Fruit fly (Drosophila melanogaster) whole organism, embryonic: ENCODE measurements around the gene CG15539.

Experiments
- Atf-2 ChIP-seq: fragments of 200-800 bp; sonication (Bioruptor generic); optimal IDR thresholded peaks from 2 replicates; lab custom pipeline; 2016; ENCODE audit warnings: missing biosample characterization, missing genetic modification characterization
- CG12769 ChIP-seq: fragments of 200-800 bp; sonication (Bioruptor generic); optimal IDR thresholded peaks from 2 replicates; lab custom pipeline; 2019; ENCODE audit warnings: missing biosample characterization, mild to moderate bottlenecking, missing genetic modification characterization, moderate library complexity
- CG7372 ChIP-seq: fragments of 200-800 bp; sonication (Bioruptor generic); IDR thresholded peaks from 2 replicates; pipeline ENCODE4 v1.3.6; 2022; ENCODE audit warnings: missing biosample characterization, missing genetic modification characterization
- D19B ChIP-seq: fragments of 200-800 bp; sonication (Bioruptor generic); optimal IDR thresholded peaks from 2 replicates; lab custom pipeline; 2017; ENCODE audit warnings: missing biosample characterization, mild to moderate bottlenecking, missing genetic modification characterization
- Ets97D ChIP-seq: fragments of 200-800 bp; sonication (Bioruptor generic); optimal IDR thresholded peaks from 3 replicates; lab custom pipeline; 2016; ENCODE audit warnings: missing biosample characterization, missing genetic modification characterization
- MTF-1 ChIP-seq: fragments of 200-800 bp; sonication (Bioruptor generic); optimal IDR thresholded peaks from 2 replicates; lab custom pipeline; 2018; ENCODE audit warnings: missing biosample characterization, mild to moderate bottlenecking, missing genetic modification characterization, borderline replicate concordance
- Ravus ChIP-seq: fragments of 200-800 bp; sonication (Bioruptor generic); IDR thresholded peaks from 2 replicates; pipeline ENCODE4 v1.3.6; 2022; ENCODE audit warnings: missing biosample characterization, missing genetic modification characterization
- her ChIP-seq: fragments of 200-800 bp; sonication (Bioruptor generic); optimal IDR thresholded peaks from 2 replicates; lab custom pipeline; 2016; ENCODE audit warnings: missing biosample characterization, missing genetic modification characterization

- no peak for TF ChIP-seq Ravus (GFP tag; lab: Robert Waterston, UW)
- no peak for TF ChIP-seq D19B (GFP tag; lab: Kevin White, UChicago)
- no peak for TF ChIP-seq Ets97D (GFP tag; lab: Kevin White, UChicago)
- TF ChIP-seq her (GFP tag; lab: Kevin White, UChicago): no peak
- TF ChIP-seq MTF-1 (GFP tag; lab: Kevin White, UChicago): no peak
- TF ChIP-seq CG12769 (tag; lab: Kevin White, UChicago): no peak
- no peak for TF ChIP-seq CG7372
- TF ChIP-seq Atf-2 (GFP tag; lab: Kevin White, UChicago): no peak
Measured at dm6 chr3R:30534444-30534843, 28.7 kb downstream of the CG15539 start.
